Fruit fly (Drosophila melanogaster) whole organism, embryonic: ENCODE results near the gene Ufd4.

Experiments
- Bteb2 ChIP-seq: fragments of 200-800 bp; sonication (Bioruptor generic); optimal IDR thresholded peaks from 2 replicates; lab custom pipeline; 2016; ENCODE audit warnings: missing biosample characterization, missing genetic modification characterization
- CG11093 ChIP-seq: fragments of 200-800 bp; sonication (Bioruptor generic); IDR thresholded peaks from 3 replicates; pipeline ENCODE4 v1.3.6; 2022; ENCODE audit warnings: missing biosample characterization, missing genetic modification characterization
- CG11504 ChIP-seq: fragments of 200-800 bp; sonication (Bioruptor generic); optimal IDR thresholded peaks from 3 replicates; lab custom pipeline; 2019; ENCODE audit warnings: missing biosample characterization, mild to moderate bottlenecking, missing genetic modification characterization, moderate library complexity
- CG12071 ChIP-seq: fragments of 200-800 bp; sonication (Bioruptor generic); optimal IDR thresholded peaks from 3 replicates; lab custom pipeline; 2018; ENCODE audit warnings: missing biosample characterization, mild to moderate bottlenecking, missing genetic modification characterization
- CG12104 ChIP-seq: fragments of 200-800 bp; sonication (Bioruptor generic); optimal IDR thresholded peaks from 3 replicates; lab custom pipeline; 2016; ENCODE audit warnings: missing biosample characterization, missing genetic modification characterization
- CG12236 ChIP-seq: fragments of 200-800 bp; sonication (Bioruptor generic); optimal IDR thresholded peaks from 2 replicates; lab custom pipeline; 2016; ENCODE audit warnings: missing biosample characterization, missing genetic modification characterization
- CG14441 ChIP-seq: fragments of 200-800 bp; sonication (Bioruptor generic); IDR thresholded peaks from 2 replicates; pipeline ENCODE4 v1.3.6; 2022; ENCODE audit warnings: missing biosample characterization, missing genetic modification characterization
- CG1529 ChIP-seq: fragments of 200-800 bp; sonication (Bioruptor generic); optimal IDR thresholded peaks from 3 replicates; lab custom pipeline; 2018; ENCODE audit warnings: missing biosample characterization, missing genetic modification characterization
- CG15696 ChIP-seq: fragments of 200-800 bp; sonication (Bioruptor generic); optimal IDR thresholded peaks from 2 replicates; lab custom pipeline; 2019; ENCODE audit warnings: missing biosample characterization, mild to moderate bottlenecking, missing genetic modification characterization, moderate library complexity
- CG16815 ChIP-seq: fragments of 200-800 bp; sonication (Bioruptor generic); optimal IDR thresholded peaks from 3 replicates; lab custom pipeline; 2017; ENCODE audit warnings: missing biosample characterization, mild to moderate bottlenecking, missing genetic modification characterization
- CG17802 ChIP-seq: fragments of 200-800 bp; sonication (Bioruptor generic); optimal IDR thresholded peaks from 2 replicates; lab custom pipeline; 2018; ENCODE audit warnings: missing biosample characterization, mild to moderate bottlenecking, missing genetic modification characterization, moderate library complexity
- CG18476 ChIP-seq: fragments of 200-800 bp; sonication (Bioruptor generic); optimal IDR thresholded peaks from 2 replicates; lab custom pipeline; 2016; ENCODE audit warnings: missing biosample characterization, mild to moderate bottlenecking, missing genetic modification characterization
- CG2202 ChIP-seq: fragments of 200-800 bp; sonication (Bioruptor generic); optimal IDR thresholded peaks from 2 replicates; lab custom pipeline; 2018; ENCODE audit warnings: missing biosample characterization, mild to moderate bottlenecking, missing genetic modification characterization
- CG32532 ChIP-seq: fragments of 200-800 bp; sonication (Bioruptor generic); IDR thresholded peaks from 2 replicates; pipeline ENCODE4 v1.3.6; 2022; ENCODE audit warnings: missing biosample characterization, missing genetic modification characterization
- CG32772 ChIP-seq: fragments of 200-800 bp; sonication (Bioruptor generic); IDR thresholded peaks from 2 replicates; pipeline ENCODE4 v1.3.6; 2022; ENCODE audit warnings: missing biosample characterization, missing genetic modification characterization
- CG33557 ChIP-seq: fragments of 200-800 bp; sonication (Bioruptor generic); optimal IDR thresholded peaks from 2 replicates; lab custom pipeline; 2019; ENCODE audit warnings: missing biosample characterization, mild to moderate bottlenecking, missing genetic modification characterization, moderate library complexity
- CG4730 ChIP-seq: fragments of 200-800 bp; sonication (Bioruptor generic); IDR thresholded peaks from 2 replicates; pipeline ENCODE4 v1.3.6; 2022; ENCODE audit warnings: missing biosample characterization, missing genetic modification characterization
- CG5953 ChIP-seq: fragments of 200-800 bp; sonication (Bioruptor generic); IDR thresholded peaks from 2 replicates; pipeline ENCODE4 v1.3.6; 2022; ENCODE audit warnings: missing biosample characterization, missing genetic modification characterization
- CG6689 ChIP-seq: fragments of 200-800 bp; sonication (Bioruptor generic); IDR thresholded peaks from 2 replicates; pipeline ENCODE4 v1.3.6; 2022; ENCODE audit warnings: missing biosample characterization, missing genetic modification characterization
- CG7928 ChIP-seq: fragments of 200-800 bp; sonication (Bioruptor generic); optimal IDR thresholded peaks from 2 replicates; lab custom pipeline; 2017; ENCODE audit warnings: missing biosample characterization, mild to moderate bottlenecking, missing genetic modification characterization
- CG7963 ChIP-seq: fragments of 200-800 bp; sonication (Bioruptor generic); IDR thresholded peaks from 3 replicates; pipeline ENCODE4 v1.3.6; 2022; ENCODE audit warnings: missing biosample characterization, missing genetic modification characterization; ENCODE audit not compliant: partially characterized antibody
- CG8089 ChIP-seq: fragments of 200-800 bp; sonication (Bioruptor generic); optimal IDR thresholded peaks from 3 replicates; lab custom pipeline; 2016; ENCODE audit warnings: missing biosample characterization, missing genetic modification characterization
- CG8359 ChIP-seq: fragments of 200-800 bp; sonication (Bioruptor generic); optimal IDR thresholded peaks from 2 replicates; lab custom pipeline; 2017; ENCODE audit warnings: missing biosample characterization, mild to moderate bottlenecking, missing genetic modification characterization, borderline replicate concordance
- CG9437 ChIP-seq: fragments of 200-800 bp; sonication (Bioruptor generic); optimal IDR thresholded peaks from 2 replicates; lab custom pipeline; 2018; ENCODE audit warnings: missing biosample characterization, mild to moderate bottlenecking, missing genetic modification characterization
- Chrac-16 ChIP-seq: fragments of 200-800 bp; sonication (Bioruptor generic); optimal IDR thresholded peaks from 3 replicates; lab custom pipeline; 2016; ENCODE audit warnings: missing biosample characterization, missing genetic modification characterization
- Doc2 ChIP-seq: fragments of 200-800 bp; sonication (Bioruptor generic); IDR thresholded peaks from 2 replicates; pipeline ENCODE4 v1.3.6; 2022; ENCODE audit warnings: missing biosample characterization, missing genetic modification characterization
- Dp ChIP-seq: fragments of 200-800 bp; sonication (Bioruptor generic); optimal IDR thresholded peaks from 2 replicates; lab custom pipeline; 2018; ENCODE audit warnings: missing biosample characterization, mild to moderate bottlenecking, missing genetic modification characterization, moderate library complexity
- ERR ChIP-seq: fragments of 200-800 bp; sonication (Bioruptor generic); optimal IDR thresholded peaks from 2 replicates; lab custom pipeline; 2016; ENCODE audit warnings: missing biosample characterization, missing genetic modification characterization
- Fer2 ChIP-seq: fragments of 200-800 bp; sonication (Bioruptor generic); optimal IDR thresholded peaks from 2 replicates; lab custom pipeline; 2018; ENCODE audit warnings: missing biosample characterization, mild to moderate bottlenecking, missing genetic modification characterization, moderate library complexity
- HmgD ChIP-seq: fragments of 200-800 bp; sonication (Bioruptor generic); optimal IDR thresholded peaks from 3 replicates; lab custom pipeline; 2016; ENCODE audit warnings: missing biosample characterization, missing genetic modification characterization
- HmgZ ChIP-seq: fragments of 200-800 bp; sonication (Bioruptor generic); optimal IDR thresholded peaks from 2 replicates; lab custom pipeline; 2018; ENCODE audit warnings: missing biosample characterization, mild to moderate bottlenecking, missing genetic modification characterization
- Lpt ChIP-seq: fragments of >200 bp; optimal IDR thresholded peaks from 2 replicates; lab custom pipeline; 2018; ENCODE audit warnings: missing biosample characterization, missing genetic modification characterization
- NC2β ChIP-seq: fragments of 200-800 bp; sonication (Bioruptor generic); optimal IDR thresholded peaks from 2 replicates; lab custom pipeline; 2016; ENCODE audit warnings: missing biosample characterization, missing genetic modification characterization
- Opbp ChIP-seq: fragments of 200-800 bp; sonication (Bioruptor generic); IDR thresholded peaks from 3 replicates; pipeline ENCODE4 v1.3.6; 2022; ENCODE audit warnings: missing biosample characterization, missing genetic modification characterization; ENCODE audit not compliant: partially characterized antibody
- Spps ChIP-seq: fragments of 200-800 bp; sonication (Bioruptor generic); optimal IDR thresholded peaks from 2 replicates; lab custom pipeline; 2018; ENCODE audit warnings: missing biosample characterization, mild to moderate bottlenecking, missing genetic modification characterization
- Vsx1 ChIP-seq: fragments of 200-800 bp; sonication (Bioruptor generic); optimal IDR thresholded peaks from 2 replicates; lab custom pipeline; 2017; ENCODE audit warnings: missing biosample characterization, mild to moderate bottlenecking, missing genetic modification characterization, missing genetic modification reagents
- Xrp1 ChIP-seq: fragments of 200-800 bp; sonication (Bioruptor generic); IDR thresholded peaks from 2 replicates; pipeline ENCODE4 v1.3.6; 2022; ENCODE audit warnings: missing biosample characterization, missing genetic modification characterization
- aop ChIP-seq: fragments of 200-800 bp; sonication (Bioruptor generic); IDR thresholded peaks from 2 replicates; pipeline ENCODE4 v1.3.6; 2022; ENCODE audit warnings: missing biosample characterization, missing genetic modification characterization
- ara ChIP-seq: fragments of 200-800 bp; sonication (Bioruptor generic); IDR thresholded peaks from 2 replicates; pipeline ENCODE4 v1.3.6; 2022; ENCODE audit warnings: missing biosample characterization, missing genetic modification characterization
- bcd ChIP-seq: fragments of 200-800 bp; sonication (Bioruptor generic); optimal IDR thresholded peaks from 2 replicates; lab custom pipeline; 2017; ENCODE audit warnings: missing biosample characterization, mild to moderate bottlenecking, missing genetic modification characterization
- crp ChIP-seq, 2 experiments: fragments of 200-800 bp; sonication (Bioruptor generic); optimal IDR thresholded peaks; 2 replicates in 1 of 2; 3 replicates in 1 of 2; lab custom pipeline; 2017; ENCODE audit warnings: missing biosample characterization in 2 of 2, missing genetic modification characterization in 2 of 2, mild to moderate bottlenecking in 1 of 2, moderate library complexity in 1 of 2
- ewg ChIP-seq: fragments of 200-800 bp; sonication (Bioruptor generic); optimal IDR thresholded peaks from 3 replicates; lab custom pipeline; 2017; ENCODE audit warnings: mild to moderate bottlenecking, missing biosample characterization, missing genetic modification reagents, missing genetic modification characterization
- gce ChIP-seq: fragments of 200-800 bp; sonication (Bioruptor generic); IDR thresholded peaks from 3 replicates; pipeline ENCODE4 v1.3.6; 2022; ENCODE audit warnings: missing biosample characterization, missing genetic modification characterization
- kah ChIP-seq: fragments of 200-800 bp; sonication (Bioruptor generic); optimal IDR thresholded peaks from 2 replicates; lab custom pipeline; 2018; ENCODE audit warnings: missing biosample characterization, mild to moderate bottlenecking, missing genetic modification characterization
- mam ChIP-seq: fragments of 200-800 bp; sonication (Bioruptor generic); optimal IDR thresholded peaks from 3 replicates; lab custom pipeline; 2016; ENCODE audit warnings: missing biosample characterization, missing genetic modification characterization
- nerfin-2 ChIP-seq: fragments of 200-800 bp; sonication (Bioruptor generic); IDR thresholded peaks from 2 replicates; pipeline ENCODE4 v1.3.6; 2022; ENCODE audit warnings: missing biosample characterization, missing genetic modification characterization; ENCODE audit not compliant: partially characterized antibody
- otp ChIP-seq: fragments of 200-800 bp; sonication (Bioruptor generic); IDR thresholded peaks from 3 replicates; pipeline ENCODE4, ENCODE4 v1.3.6; 2022; ENCODE audit warnings: missing biosample characterization, missing genetic modification characterization
- pfk ChIP-seq: fragments of 200-800 bp; sonication (Bioruptor generic); optimal IDR thresholded peaks from 2 replicates; lab custom pipeline; 2018; ENCODE audit warnings: missing biosample characterization, mild to moderate bottlenecking, missing genetic modification characterization, moderate library complexity
- pho ChIP-seq: fragments of 200-800 bp; sonication (Bioruptor generic); optimal IDR thresholded peaks from 2 replicates; lab custom pipeline; 2016; ENCODE audit warnings: missing biosample characterization, missing genetic modification characterization
- sug ChIP-seq: fragments of 200-800 bp; optimal IDR thresholded peaks from 2 replicates; lab custom pipeline; 2019; ENCODE audit warnings: missing biosample characterization, mild to moderate bottlenecking, missing genetic modification characterization, moderate library complexity

Gene Ufd4

dm6 chr2L:10276846-10277245 lies 15.3 kb downstream of the Ufd4 start (continued):
- no peak for TF ChIP-seq otp
- peak; percentile 50 for TF ChIP-seq NC2β (GFP tag; lab: Kevin White, UChicago)
- no peak for TF ChIP-seq mam (GFP tag; lab: Kevin White, UChicago)
- TF ChIP-seq CG12071 (GFP tag; lab: Kevin White, UChicago) = no peak
- TF ChIP-seq bcd (GFP tag; lab: Kevin White, UChicago) = no peak
- TF ChIP-seq pfk (GFP tag; lab: Kevin White, UChicago) = no peak
- TF ChIP-seq CG2202 (tag; lab: Kevin White, UChicago) = no peak
- no peak for TF ChIP-seq Dp (GFP tag; lab: Kevin White, UChicago)
- TF ChIP-seq CG6689 (GFP tag; lab: Robert Waterston, UW) = peak; percentile 19; the same call in 1 of the 2 replicates
- peak; percentile 41; the same call in 1 of the 2 replicates for TF ChIP-seq CG14441 (GFP tag; lab: Robert Waterston, UW)
- no peak for TF ChIP-seq CG16815
- no peak for TF ChIP-seq CG7963 (GFP tag; lab: Robert Waterston, UW)
- no peak for TF ChIP-seq sug
- no peak for TF ChIP-seq CG18476 (GFP tag; lab: Kevin White, UChicago)
- 0 out of 3 replicates have a peak, but pooled peaks have one; percentile 19 for TF ChIP-seq gce (GFP tag; lab: Robert Waterston, UW)

- TF ChIP-seq kah (GFP tag; lab: Kevin White, UChicago) = peak; percentile 44
- TF ChIP-seq CG12104 (GFP tag; lab: Kevin White, UChicago) = peak; percentile 19
- TF ChIP-seq CG11504 = no peak
- no peak for TF ChIP-seq Fer2 (tag; lab: Kevin White, UChicago)
- TF ChIP-seq CG7928 (GFP tag; lab: Kevin White, UChicago) = no peak
- TF ChIP-seq CG8359 (GFP tag; lab: Kevin White, UChicago) = peak; percentile 22
- no peak for TF ChIP-seq Opbp (GFP tag; lab: Robert Waterston, UW)
- no peak for TF ChIP-seq Chrac-16 (GFP tag; lab: Kevin White, UChicago)
- TF ChIP-seq HmgZ = no peak
- no peak for TF ChIP-seq CG1529 (GFP tag; lab: Kevin White, UChicago)
- no peak for TF ChIP-seq ewg (GFP tag; lab: Kevin White, UChicago)
- TF ChIP-seq Xrp1 (GFP tag; lab: Robert Waterston, UW) = peak; percentile 72
- peak; percentile 13 for TF ChIP-seq CG15696
- no peak for TF ChIP-seq CG11093 (GFP tag; lab: Robert Waterston, UW)
- TF ChIP-seq CG32532 (GFP tag; lab: Robert Waterston, UW) = no peak
- no peak for TF ChIP-seq CG8089 (GFP tag; lab: Kevin White, UChicago)
- TF ChIP-seq CG17802 = peak; percentile 29
- TF ChIP-seq otp = no peak; the same call in 2 of the 3 replicates
- no peak for TF ChIP-seq crp (GFP tag; optimal IDR thresholded peaks at IDR 0.05; lab: Kevin White, UChicago)
- peak; percentile 54 for TF ChIP-seq Spps (tag; lab: Kevin White, UChicago)
- TF ChIP-seq nerfin-2 (GFP tag; lab: Robert Waterston, UW) = no peak
- no peak for TF ChIP-seq CG32772
- peak; percentile 6 for TF ChIP-seq CG9437
- TF ChIP-seq CG12236 (GFP tag; lab: Kevin White, UChicago) = no peak
- no peak for TF ChIP-seq HmgD (GFP tag; lab: Kevin White, UChicago)
- no peak for TF ChIP-seq ERR (GFP tag; lab: Kevin White, UChicago)
- TF ChIP-seq CG4730 = no peak
- TF ChIP-seq Lpt (GFP tag; lab: Kevin White, UChicago) = no peak
- TF ChIP-seq ara = 0 out of 2 replicates have a peak, but pooled peaks have one; percentile 30
- no peak for TF ChIP-seq pho (GFP tag; lab: Kevin White, UChicago)
- no peak for TF ChIP-seq CG33557 (GFP tag; lab: Kevin White, UChicago)
- TF ChIP-seq Bteb2 (GFP tag; lab: Kevin White, UChicago) = no peak
- no peak for TF ChIP-seq Doc2 (GFP tag; lab: Robert Waterston, UW)
- TF ChIP-seq aop = no peak
- TF ChIP-seq CG5953 (GFP tag; lab: Robert Waterston, UW) = 0 out of 2 replicates have a peak, but pooled peaks have one; percentile 16
- no peak for TF ChIP-seq Vsx1 (GFP tag; lab: Kevin White, UChicago)
Observed at dm6 chr2L:10276436-10276835, 15.7 kb downstream of the Ufd4 start.
